Worm (Caenorhabditis elegans) whole organism, mixed stage, embryonic: ENCODE results near the gene ltah-1.2.
A peak's percentile ranks its signal among the peaks of the same experiment; 100 is the strongest.

Source experiments
- M03D4.4 ChIP-seq: sonication (generic microtip); optimal IDR thresholded peaks from 2 replicates; lab custom pipeline; 2017; ENCODE audit warnings: mild to moderate bottlenecking, missing genetic modification characterization, missing compliant biosample characterization
- bed-3 ChIP-seq: fragments of 200-800 bp; sonication (Bioruptor generic); optimal IDR thresholded peaks from 3 replicates; lab custom pipeline; 2018; ENCODE audit warnings: mild to moderate bottlenecking, missing genetic modification characterization, moderate library complexity, missing compliant biosample characterization
- blmp-1 ChIP-seq: fragments of 150-350 bp; optimal IDR thresholded peaks from 2 replicates; lab custom pipeline; 2014; ENCODE audit warnings: missing biosample characterization, missing genetic modification characterization
- ceh-39 ChIP-seq: fragments of 150-350 bp; optimal IDR thresholded peaks from 2 replicates; lab custom pipeline; 2014; ENCODE audit warnings: missing biosample characterization, missing genetic modification characterization
- ceh-43 ChIP-seq: fragments of 200-800 bp; sonication (Bioruptor generic); optimal IDR thresholded peaks from 2 replicates; lab custom pipeline; 2018; ENCODE audit warnings: mild to moderate bottlenecking, missing genetic modification characterization, moderate library complexity, missing compliant biosample characterization
- ceh-83 ChIP-seq: fragments of 200-800 bp; sonication (Bioruptor generic); optimal IDR thresholded peaks from 2 replicates; lab custom pipeline; 2018; ENCODE audit warnings: mild to moderate bottlenecking, missing genetic modification characterization, missing compliant biosample characterization
- ces-1 ChIP-seq: fragments of 150-350 bp; optimal IDR thresholded peaks from 2 replicates; lab custom pipeline; 2014; ENCODE audit warnings: missing biosample characterization, missing genetic modification reagents, missing genetic modification characterization
- drap-1 ChIP-seq: fragments of 200-800 bp; sonication (Bioruptor generic); optimal IDR thresholded peaks from 3 replicates; lab custom pipeline; 2018; ENCODE audit warnings: mild to moderate bottlenecking, missing genetic modification characterization, missing compliant biosample characterization
- elt-1 ChIP-seq: sonication (generic microtip); optimal IDR thresholded peaks from 2 replicates; lab custom pipeline; 2017; ENCODE audit warnings: missing genetic modification characterization, mild to moderate bottlenecking, missing compliant biosample characterization, antibody characterized with exemption, moderate library complexity, borderline replicate concordance; ENCODE audit not compliant: insufficient read depth
- flh-1 ChIP-seq: fragments of 200-800 bp; sonication (Bioruptor generic); optimal IDR thresholded peaks from 2 replicates; lab custom pipeline; 2018; ENCODE audit warnings: mild to moderate bottlenecking, missing genetic modification characterization, moderate library complexity, missing compliant biosample characterization
- ham-2 ChIP-seq: fragments of 200-800 bp; sonication (Bioruptor generic); optimal IDR thresholded peaks from 2 replicates; lab custom pipeline; 2018; ENCODE audit warnings: mild to moderate bottlenecking, missing genetic modification characterization, missing compliant biosample characterization
- hlh-1 ChIP-seq: fragments of 150-350 bp; optimal IDR thresholded peaks from 2 replicates; lab custom pipeline; 2014; ENCODE audit warnings: missing biosample characterization, missing genetic modification reagents, missing genetic modification characterization
- lin-13 ChIP-seq: fragments of 150-350 bp; optimal IDR thresholded peaks from 2 replicates; lab custom pipeline; 2014; ENCODE audit warnings: missing biosample characterization, missing genetic modification characterization
- lin-32 ChIP-seq: fragments of 200-800 bp; sonication (Bioruptor generic); optimal IDR thresholded peaks from 2 replicates; lab custom pipeline; 2018; ENCODE audit warnings: mild to moderate bottlenecking, missing genetic modification characterization, missing compliant biosample characterization
- lsy-2 ChIP-seq: fragments of 150-350 bp; optimal IDR thresholded peaks from 2 replicates; lab custom pipeline; 2014; ENCODE audit warnings: missing biosample characterization, missing genetic modification characterization
- mab-5 ChIP-seq: fragments of 150-350 bp; optimal IDR thresholded peaks from 2 replicates; lab custom pipeline; 2014; ENCODE audit warnings: missing biosample characterization, missing genetic modification characterization
- mep-1 ChIP-seq: fragments of 150-350 bp; optimal IDR thresholded peaks from 2 replicates; lab custom pipeline; 2017; ENCODE audit warnings: missing biosample characterization, missing genetic modification reagents, missing genetic modification characterization, inconsistent platforms
- mls-2 ChIP-seq: sonication (generic microtip); optimal IDR thresholded peaks from 2 replicates; lab custom pipeline; 2016; ENCODE audit warnings: mild to moderate bottlenecking, missing genetic modification characterization, moderate library complexity, missing compliant biosample characterization
- nhr-2 ChIP-seq: fragments of 150-350 bp; optimal IDR thresholded peaks from 2 replicates; lab custom pipeline; 2014; ENCODE audit warnings: missing biosample characterization, missing genetic modification characterization
- nhr-237 ChIP-seq: fragments of 150-350 bp; optimal IDR thresholded peaks from 2 replicates; lab custom pipeline; 2014; ENCODE audit warnings: missing biosample characterization, missing genetic modification characterization
- nhr-28 ChIP-seq: fragments of 150-350 bp; optimal IDR thresholded peaks from 2 replicates; lab custom pipeline; 2014; ENCODE audit warnings: missing biosample characterization, missing genetic modification characterization
- nhr-76 ChIP-seq: sonication (generic microtip); optimal IDR thresholded peaks from 2 replicates; lab custom pipeline; 2017; ENCODE audit warnings: missing biosample characterization, missing genetic modification characterization
- pha-4 ChIP-seq: fragments of 150-350 bp; optimal IDR thresholded peaks from 2 replicates; lab custom pipeline; 2018; ENCODE audit warnings: missing biosample characterization, missing genetic modification reagents, missing genetic modification characterization
- sem-2 ChIP-seq: fragments of 200-800 bp; sonication (Bioruptor generic); optimal IDR thresholded peaks from 2 replicates; lab custom pipeline; 2018; ENCODE audit warnings: mild to moderate bottlenecking, missing genetic modification characterization, missing compliant biosample characterization
- snpc-4 ChIP-seq: fragments of 150-350 bp; optimal IDR thresholded peaks from 2 replicates; lab custom pipeline; 2014; ENCODE audit warnings: missing biosample characterization, missing genetic modification characterization
- sptf-1 ChIP-seq: sonication (generic microtip); optimal IDR thresholded peaks from 2 replicates; lab custom pipeline; 2017; ENCODE audit warnings: mild to moderate bottlenecking, missing genetic modification characterization, moderate library complexity, missing compliant biosample characterization
- tbx-8 ChIP-seq: fragments of 200-800 bp; sonication (Bioruptor generic); optimal IDR thresholded peaks from 2 replicates; lab custom pipeline; 2018; ENCODE audit warnings: mild to moderate bottlenecking, missing genetic modification characterization, moderate library complexity, missing compliant biosample characterization
- unc-120 ChIP-seq: sonication (generic microtip); optimal IDR thresholded peaks from 2 replicates; lab custom pipeline; 2017; ENCODE audit warnings: missing genetic modification characterization, missing compliant biosample characterization; ENCODE audit not compliant: poor library complexity, severe bottlenecking
- unc-39 ChIP-seq: fragments of 150-350 bp; optimal IDR thresholded peaks from 2 replicates; lab custom pipeline; 2014; ENCODE audit warnings: missing biosample characterization, missing genetic modification characterization
- unc-62 ChIP-seq: fragments of 150-350 bp; optimal IDR thresholded peaks from 2 replicates; lab custom pipeline; 2014; ENCODE audit warnings: missing biosample characterization, missing genetic modification reagents, missing genetic modification characterization
- ztf-11 ChIP-seq: fragments of 150-350 bp; optimal IDR thresholded peaks from 2 replicates; lab custom pipeline; 2014; ENCODE audit warnings: missing biosample characterization, missing genetic modification characterization

Gene ltah-1.2

ce11 chrIV:3636528-3637129 is 23.8 kb upstream of the ltah-1.2 start, which contains the start of gene madf-9:
madf-9 (plus strand) TSS chrIV:3637079.
- TF ChIP-seq sem-2 (GFP tag; lab: Kevin White, UChicago): no peak
- TF ChIP-seq mls-2 (tag; lab: Kevin White, UChicago): peak; percentile 32
- TF ChIP-seq unc-62 (GFP tag; lab: Kevin White, UChicago): no peak
- no peak for TF ChIP-seq blmp-1 (tag; lab: Kevin White, UChicago)
- peak; percentile 56 for TF ChIP-seq sptf-1 (tag; lab: Kevin White, UChicago)
- TF ChIP-seq nhr-28 (tag; lab: Kevin White, UChicago): no peak
- peak; percentile 34 for TF ChIP-seq flh-1 (GFP tag; lab: Kevin White, UChicago)
- TF ChIP-seq ces-1 (GFP tag; lab: Kevin White, UChicago): no peak
- no peak for TF ChIP-seq lsy-2 (tag; lab: Kevin White, UChicago)
- TF ChIP-seq hlh-1 (tag; lab: Kevin White, UChicago): no peak
- no peak for TF ChIP-seq bed-3 (GFP tag; lab: Kevin White, UChicago)
- no peak for TF ChIP-seq unc-120
- TF ChIP-seq nhr-76 (tag; lab: Kevin White, UChicago): no peak
- TF ChIP-seq drap-1 (GFP tag; lab: Kevin White, UChicago): peak; percentile 42
- TF ChIP-seq nhr-237 (tag; lab: Kevin White, UChicago): peak; percentile 51
- no peak for TF ChIP-seq elt-1
- TF ChIP-seq tbx-8 (GFP tag; lab: Kevin White, UChicago): no peak
- no peak for TF ChIP-seq ceh-83 (GFP tag; lab: Kevin White, UChicago)
- peak; percentile 51 for TF ChIP-seq pha-4 (tag; lab: Kevin White, UChicago)
- TF ChIP-seq unc-39: no peak
- no peak for TF ChIP-seq lin-32
- no peak for TF ChIP-seq snpc-4
- TF ChIP-seq nhr-2 (tag; lab: Kevin White, UChicago): no peak
- no peak for TF ChIP-seq ceh-43 (GFP tag; lab: Kevin White, UChicago)
- TF ChIP-seq ztf-11 (tag; lab: Kevin White, UChicago): no peak
- TF ChIP-seq mab-5 (tag; lab: Kevin White, UChicago): no peak

ce11 chrIV:3633254-3633653 is 20.4 kb upstream of the ltah-1.2 start, which contains the start of gene ZC416.2:
ZC416.2 (plus strand) TSS chrIV:3633619.
- TF ChIP-seq unc-62 (GFP tag; lab: Kevin White, UChicago) (no peak), ceh-83 (GFP tag; lab: Kevin White, UChicago) (no peak), unc-120 (no peak), pha-4 (tag; lab: Kevin White, UChicago) (no peak), mep-1 (tag; lab: Kevin White, UChicago) (no peak)

ce11 chrIV:3632475-3632874 is 19.6 kb upstream of the ltah-1.2 start:
- TF ChIP-seq ceh-39 (tag; lab: Kevin White, UChicago) (no peak), elt-1 (no peak), mep-1 (tag; lab: Kevin White, UChicago) (no peak), nhr-76 (tag; lab: Kevin White, UChicago) (no peak), drap-1 (GFP tag; lab: Kevin White, UChicago) (no peak), lin-13 (no peak), mab-5 (tag; lab: Kevin White, UChicago) (no peak), flh-1 (GFP tag; lab: Kevin White, UChicago) (no peak), M03D4.4 (no peak), unc-39 (no peak), ham-2 (no peak)

- TF ChIP-seq sem-2 (GFP tag; lab: Kevin White, UChicago) (no peak), lsy-2 (tag; lab: Kevin White, UChicago) (no peak), sptf-1 (tag; lab: Kevin White, UChicago) (no peak), drap-1 (GFP tag; lab: Kevin White, UChicago) (no peak), nhr-237 (tag; lab: Kevin White, UChicago) (no peak)
Observed at ce11 chrIV:3628896-3629641, 16.2 kb upstream of the ltah-1.2 start.
